Fruit fly (Drosophila melanogaster): ENCODE results near the gene Ice2.
A peak's percentile ranks its signal among the peaks of the same experiment; 100 is the strongest.

- TF ChIP-seq fkh (GFP tag; optimal IDR thresholded peaks at IDR 0.05), result no peak
- TF ChIP-seq vri (GFP tag; optimal IDR thresholded peaks at IDR 0.05), result no peak
- TF ChIP-seq CG6854 (GFP tag; optimal IDR thresholded peaks at IDR 0.05), result no peak
- no peak for TF ChIP-seq Ets96B (tag; optimal IDR thresholded peaks at IDR 0.05)
- no peak for TF ChIP-seq CG8319 (GFP tag; optimal IDR thresholded peaks at IDR 0.05)
- peak; percentile 24 for TF ChIP-seq dsx (GFP tag; optimal IDR thresholded peaks at IDR 0.05; ENCODE audit: poor library complexity, severe bottlenecking)
- no peak for TF ChIP-seq CG1621 (tag; optimal IDR thresholded peaks at IDR 0.05)
- TF ChIP-seq Gug (GFP tag; IDR thresholded peaks at IDR 0.05), result no peak
- peak; percentile 0 for TF ChIP-seq esn (GFP tag; optimal IDR thresholded peaks at IDR 0.05)
- no peak for TF ChIP-seq CG6163 (GFP tag; IDR thresholded peaks at IDR 0.05)
- TF ChIP-seq CG16779 (tag; optimal IDR thresholded peaks at IDR 0.05), result no peak
- TF ChIP-seq svp (GFP tag), result no peak
- TF ChIP-seq CG31627 (GFP tag; optimal IDR thresholded peaks at IDR 0.05), result no peak
Observed at dm6 chr3R:21116057-21116456, 14.0 kb upstream of the Ice2 start, which contains the start of gene ppan.
